Worm (Caenorhabditis elegans): ENCODE measurements around the gene btb-6.

btb-6 gene

DNA sequence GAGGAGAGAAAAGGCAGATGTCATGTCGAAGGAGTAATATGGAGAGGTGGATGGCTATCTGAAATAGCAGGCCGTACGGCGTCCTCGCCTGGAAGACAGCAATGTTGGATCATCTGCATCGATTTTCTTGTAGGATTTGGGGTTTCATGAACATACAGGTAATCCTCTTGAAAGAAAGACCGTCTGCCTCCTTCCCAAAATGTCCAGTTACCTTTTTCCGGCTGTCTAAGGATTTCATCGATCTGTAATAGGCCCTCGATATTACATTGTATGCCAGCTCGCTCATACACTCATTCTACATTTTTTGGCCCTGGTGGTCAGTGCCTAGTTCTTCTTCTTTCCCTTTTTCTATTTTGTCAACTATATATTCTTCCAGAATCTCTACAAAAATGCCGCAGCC, 7.3 kb downstream of the btb-6 start, which contains the start of the genes fbxb-5 and btb-8:
TSS of gene fbxb-5 (minus strand) at position 101 of the 400 bp plus-strand sequence.
TSS of gene btb-8 (plus strand) at position 377 of the 400 bp plus-strand sequence.
- no peak for TF ChIP-seq zip-5 (tag; optimal IDR thresholded peaks at IDR 0.05)
- no peak for TF ChIP-seq odd-2 (tag; optimal IDR thresholded peaks at IDR 0.05)
- TF ChIP-seq K02D7.2 (tag; optimal IDR thresholded peaks at IDR 0.05), result no peak
- TF ChIP-seq ceh-48 (tag; optimal IDR thresholded peaks at IDR 0.05), result no peak
- no peak for TF ChIP-seq npax-4 (tag; optimal IDR thresholded peaks at IDR 0.05)
- no peak for TF ChIP-seq madf-2 (tag; optimal IDR thresholded peaks at IDR 0.05)
- TF ChIP-seq ahr-1 (tag; optimal IDR thresholded peaks at IDR 0.05), result no peak
- TF ChIP-seq hlh-15 (tag; optimal IDR thresholded peaks at IDR 0.05), result no peak
- TF ChIP-seq sdc-2 (tag; optimal IDR thresholded peaks at IDR 0.05), result no peak
- TF ChIP-seq fkh-6 (tag; optimal IDR thresholded peaks at IDR 0.05), result no peak
- no peak for TF ChIP-seq elt-2 (tag; optimal IDR thresholded peaks at IDR 0.05)
- no peak for TF ChIP-seq hlh-30 (tag; optimal IDR thresholded peaks at IDR 0.05; ENCODE audit: insufficient read depth)

DNA sequence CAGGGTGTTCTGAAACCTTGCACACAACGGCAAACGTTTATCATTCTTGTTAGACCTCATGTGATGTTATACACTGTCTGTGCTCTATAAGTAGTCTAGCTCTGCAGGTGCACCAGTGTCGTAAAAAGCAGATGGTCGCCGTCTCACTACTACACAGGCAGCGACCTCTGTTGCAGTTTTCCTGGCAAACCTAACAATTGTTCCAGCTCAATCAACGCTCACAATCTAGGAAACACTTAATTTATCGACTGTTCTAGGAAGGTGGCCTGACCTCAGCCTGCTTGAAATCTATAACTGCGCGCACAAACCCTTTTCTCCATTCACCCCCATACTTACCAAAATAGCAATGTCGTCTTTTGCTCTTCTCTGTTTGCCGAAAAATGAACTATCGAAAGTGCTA, 9.2 kb downstream of the btb-6 start, which contains the start of gene fbxb-11:
TSS of gene fbxb-11 (plus strand) at position 301 of the 400 bp plus-strand sequence.
- TF ChIP-seq lim-6 (tag; optimal IDR thresholded peaks at IDR 0.05) (no peak), hlh-8 (tag; optimal IDR thresholded peaks at IDR 0.05) (no peak), pha-4 (tag; optimal IDR thresholded peaks at IDR 0.05) (no peak)

DNA sequence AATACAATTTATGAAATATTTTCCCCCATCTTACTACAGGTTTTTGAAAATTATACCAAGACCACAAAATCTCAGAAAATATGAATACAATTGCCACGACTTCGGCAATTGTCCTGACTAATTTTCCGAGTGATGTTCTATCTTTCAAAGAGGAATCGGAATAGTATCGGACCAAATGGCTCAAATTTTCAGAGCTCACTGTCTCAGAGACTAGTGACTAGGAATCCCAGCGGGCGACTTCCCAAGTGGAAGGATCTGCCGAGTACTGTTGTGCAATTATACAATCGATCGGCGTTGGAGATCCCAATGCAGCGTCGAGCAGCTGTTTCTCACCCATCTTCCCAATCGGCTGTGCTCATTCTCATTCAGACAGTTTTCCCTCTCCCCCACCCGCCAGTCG, 10.6 kb downstream of the btb-6 start, which contains the start of gene F45C12.17:
TSS of gene F45C12.17 (plus strand) at position 377 of the 400 bp plus-strand sequence.
- TF ChIP-seq unc-42 (tag; optimal IDR thresholded peaks at IDR 0.05), result no peak
- TF ChIP-seq odd-2 (tag; optimal IDR thresholded peaks at IDR 0.05), result no peak
- TF ChIP-seq gmeb-2 (tag; optimal IDR thresholded peaks at IDR 0.05), result no peak
- no peak for TF ChIP-seq ceh-14 (tag; optimal IDR thresholded peaks at IDR 0.05)
- no peak for TF ChIP-seq sdc-2 (tag; optimal IDR thresholded peaks at IDR 0.05)
- no peak for TF ChIP-seq ceh-48 (tag; optimal IDR thresholded peaks at IDR 0.05)
- no peak for TF ChIP-seq pqm-1 (tag; optimal IDR thresholded peaks at IDR 0.05)
- TF ChIP-seq fkh-10 (GFP tag; optimal IDR thresholded peaks at IDR 0.05), result no peak
- no peak for TF ChIP-seq ref-2 (tag; optimal IDR thresholded peaks at IDR 0.05)

DNA sequence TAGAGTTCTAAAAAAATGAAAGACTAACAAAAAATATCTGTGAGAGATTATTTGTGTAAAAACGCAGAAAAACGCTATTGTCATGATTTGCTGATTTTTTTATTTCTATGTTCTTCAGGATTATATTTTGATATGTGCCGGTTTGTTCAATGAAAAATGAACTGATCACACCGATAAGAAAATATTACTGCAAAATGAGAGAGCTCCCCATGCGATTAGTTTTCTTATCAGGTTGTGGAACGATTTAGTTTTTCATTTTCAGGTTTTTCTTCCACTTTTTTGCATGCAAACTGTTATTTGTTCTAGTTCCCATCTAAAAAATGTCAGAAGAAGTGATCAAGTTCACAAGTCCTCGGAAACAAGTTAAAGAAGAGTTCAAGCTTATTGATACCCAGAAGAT, 13.2 kb downstream of the btb-6 start, which contains the start of gene btb-9:
TSS of gene btb-9 (plus strand) at position 254 of the 400 bp plus-strand sequence.
- TF ChIP-seq tbx-2 (tag; optimal IDR thresholded peaks at IDR 0.05), result no peak
- no peak for TF ChIP-seq nhr-11 (tag; optimal IDR thresholded peaks at IDR 0.05)
- no peak for TF ChIP-seq pat-9 (tag; optimal IDR thresholded peaks at IDR 0.05)

DNA sequence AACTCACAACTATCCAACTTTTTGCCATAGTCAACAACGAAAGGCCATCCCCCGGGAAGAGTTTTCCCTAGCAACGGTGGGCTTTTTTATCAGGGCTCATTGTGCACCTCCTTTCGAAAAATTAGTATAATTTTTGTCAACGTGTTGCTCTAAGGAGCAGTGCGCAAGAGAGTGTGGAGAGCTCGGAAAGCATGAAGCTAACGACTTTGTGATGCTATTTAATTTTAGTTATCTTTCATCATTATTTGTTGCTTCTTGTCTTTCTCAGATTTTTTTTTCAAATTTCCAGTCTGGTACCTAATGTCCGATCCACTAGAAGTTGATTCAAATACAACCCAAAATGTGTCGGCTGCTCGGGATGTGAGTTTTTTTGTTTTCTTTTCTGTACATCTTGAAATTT, 15.0 kb downstream of the btb-6 start, which contains the start of gene ceh-81:
TSS of gene ceh-81 (plus strand) at position 301 of the 400 bp plus-strand sequence.
- TF ChIP-seq K02D7.2 (tag; optimal IDR thresholded peaks at IDR 0.05) (no peak), ceh-14 (tag; optimal IDR thresholded peaks at IDR 0.05) (no peak), unc-3 (GFP tag; conservative IDR thresholded peaks at IDR 0.05) (no peak), unc-3 (tag; optimal IDR thresholded peaks at IDR 0.05) (no peak), fax-1 (tag; optimal IDR thresholded peaks at IDR 0.05) (no peak), lim-6 (tag; optimal IDR thresholded peaks at IDR 0.05) (no peak), hlh-30 (tag; optimal IDR thresholded peaks at IDR 0.05; ENCODE audit: insufficient read depth) (no peak), tbx-2 (tag; optimal IDR thresholded peaks at IDR 0.05) (no peak), fkh-6 (tag; optimal IDR thresholded peaks at IDR 0.05) (no peak), dve-1 (tag; optimal IDR thresholded peaks at IDR 0.05) (no peak)

DNA sequence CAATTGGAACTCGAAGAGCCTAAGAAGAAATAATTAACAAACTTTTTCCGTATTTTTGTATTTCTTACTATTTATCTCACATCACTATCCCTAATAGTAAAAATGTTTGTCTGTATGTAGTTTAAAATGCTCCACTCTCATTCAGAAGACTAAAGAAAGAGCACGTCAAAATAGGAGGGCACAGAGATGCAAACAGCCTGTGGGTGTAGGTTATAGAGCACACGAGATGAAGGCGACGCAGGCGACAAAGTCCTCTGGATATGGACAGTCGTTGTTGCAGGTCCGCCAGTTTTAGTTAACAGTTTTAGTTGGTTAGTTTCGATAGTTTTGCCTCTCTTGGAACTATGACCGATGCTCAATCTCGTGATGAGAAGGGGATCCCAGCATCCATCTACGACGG, 16.8 kb downstream of the btb-6 start, which contains the start of gene ceh-82:
TSS of gene ceh-82 (plus strand) at position 301 of the 400 bp plus-strand sequence.
- TF ChIP-seq lim-6 (tag; optimal IDR thresholded peaks at IDR 0.05) (no peak), elt-2 (tag; optimal IDR thresholded peaks at IDR 0.05) (no peak), ceh-6 (GFP tag; optimal IDR thresholded peaks at IDR 0.05) (no peak), rnt-1 (tag; optimal IDR thresholded peaks at IDR 0.05) (no peak), unc-86 (tag; optimal IDR thresholded peaks at IDR 0.05) (no peak), nhr-232 (tag; optimal IDR thresholded peaks at IDR 0.05) (no peak), syd-9 (tag; optimal IDR thresholded peaks at IDR 0.05) (no peak), hlh-30 (tag; optimal IDR thresholded peaks at IDR 0.05; ENCODE audit: insufficient read depth) (no peak), unc-42 (tag; optimal IDR thresholded peaks at IDR 0.05) (no peak), gmeb-2 (tag; optimal IDR thresholded peaks at IDR 0.05) (no peak)
